Worm (Caenorhabditis elegans) whole organism, L4/young adult: ENCODE data around the gene flap-1.

Experiments
- W03F9.2 ChIP-seq: fragments of 150-350 bp; optimal IDR thresholded peaks from 2 replicates; lab custom pipeline; 2014; ENCODE audit warnings: missing biosample characterization, missing genetic modification characterization
- dao-5 ChIP-seq: sonication (generic microtip); optimal IDR thresholded peaks from 2 replicates; lab custom pipeline; 2016; ENCODE audit warnings: missing genotype, missing genetic modification characterization, moderate library complexity, missing compliant biosample characterization
- him-1 ChIP-seq: sonication (generic microtip); optimal IDR thresholded peaks from 2 replicates; lab custom pipeline; 2016; ENCODE audit warnings: missing genotype, missing genetic modification reagents, missing genetic modification characterization, missing compliant biosample characterization

Gene flap-1

DNA sequence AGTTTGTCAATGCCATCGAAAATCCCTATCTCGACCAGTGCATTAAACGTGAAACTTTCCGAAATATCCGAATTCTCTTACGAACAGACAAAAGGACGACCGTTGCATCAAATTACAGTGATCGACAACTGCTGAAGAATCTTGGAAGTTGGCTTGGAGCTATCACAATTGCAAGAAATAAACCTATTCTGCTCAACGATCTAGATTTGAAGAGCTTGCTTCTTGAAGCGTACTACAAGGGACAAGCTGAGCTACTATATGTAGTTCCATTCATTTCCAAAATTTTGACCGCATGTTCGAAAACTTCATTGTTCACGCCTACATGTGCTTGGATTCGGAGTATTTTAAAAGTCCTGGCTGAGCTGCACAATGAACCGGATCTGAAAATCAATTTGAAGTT lies 25.4 kb upstream of the flap-1 start:
- TF ChIP-seq dao-5 (tag; lab: Kevin White, UChicago), result no peak
- TF ChIP-seq W03F9.2 (tag; lab: Kevin White, UChicago), result no peak
- no peak for TF ChIP-seq him-1

DNA sequence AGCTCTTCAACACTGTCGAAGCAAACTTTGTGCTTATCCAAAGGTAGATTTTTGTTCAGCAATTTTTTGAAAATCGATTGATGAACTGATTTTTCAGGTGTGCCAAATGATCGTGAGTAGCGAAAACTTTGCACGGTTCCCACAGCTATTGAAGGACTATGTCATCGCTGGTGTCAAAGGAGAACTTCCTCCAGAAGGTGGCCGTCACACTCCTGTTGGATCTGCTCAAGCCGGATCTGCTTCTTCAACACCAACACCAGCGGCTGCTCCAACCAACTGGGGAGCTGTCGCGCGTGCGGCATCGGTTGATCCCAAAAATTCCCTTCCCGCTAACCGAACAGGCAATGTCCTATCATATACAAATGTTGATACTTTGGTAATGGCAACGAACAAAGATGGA lies 24.7 kb upstream of the flap-1 start:
- TF ChIP-seq dao-5 (tag; lab: Kevin White, UChicago) (no peak), W03F9.2 (tag; lab: Kevin White, UChicago) (no peak)

DNA sequence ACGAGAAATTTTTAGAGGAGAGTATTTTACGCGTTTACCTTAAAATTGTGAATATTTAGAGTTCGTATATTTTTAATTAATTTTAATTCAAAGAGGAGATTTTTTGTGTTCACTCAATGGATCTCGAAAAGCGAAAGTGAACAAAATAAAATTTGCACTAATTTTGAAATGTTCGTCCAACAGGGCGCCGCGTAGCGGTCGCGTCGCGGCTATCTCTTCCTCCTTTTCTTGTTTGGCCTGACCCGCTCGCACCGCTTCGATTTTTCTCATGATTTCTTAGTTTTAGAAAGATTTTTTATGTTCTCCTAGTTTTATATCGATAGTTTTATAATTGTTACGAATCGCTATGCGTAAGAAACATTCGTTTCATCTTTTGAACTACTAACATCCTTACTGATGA lies 22.8 kb upstream of the flap-1 start:
- TF ChIP-seq W03F9.2 (tag; lab: Kevin White, UChicago) (no peak), him-1 (no peak), dao-5 (tag; lab: Kevin White, UChicago) (no peak)

DNA sequence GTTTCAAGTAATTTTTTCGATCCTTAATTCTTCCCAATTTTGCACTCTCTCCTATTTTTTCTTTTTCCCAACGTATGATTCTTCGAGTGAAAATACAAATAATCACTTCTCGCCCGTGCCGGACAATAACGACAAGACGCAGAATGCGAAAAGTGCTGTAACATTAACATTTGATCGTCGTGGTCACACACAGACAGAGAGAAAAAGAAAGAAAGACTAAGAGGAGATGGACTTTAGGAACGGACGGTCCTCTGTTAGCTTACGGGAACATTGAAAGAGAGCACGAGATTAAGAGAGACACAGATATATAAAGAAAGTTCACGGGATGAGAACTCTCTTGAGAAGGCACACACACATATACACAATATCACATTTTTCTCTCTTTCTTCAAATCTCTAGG lies 19.3 kb upstream of the flap-1 start:
- TF ChIP-seq W03F9.2 (tag; lab: Kevin White, UChicago), result no peak
- TF ChIP-seq him-1, result no peak
- TF ChIP-seq dao-5 (tag; lab: Kevin White, UChicago), result no peak

DNA sequence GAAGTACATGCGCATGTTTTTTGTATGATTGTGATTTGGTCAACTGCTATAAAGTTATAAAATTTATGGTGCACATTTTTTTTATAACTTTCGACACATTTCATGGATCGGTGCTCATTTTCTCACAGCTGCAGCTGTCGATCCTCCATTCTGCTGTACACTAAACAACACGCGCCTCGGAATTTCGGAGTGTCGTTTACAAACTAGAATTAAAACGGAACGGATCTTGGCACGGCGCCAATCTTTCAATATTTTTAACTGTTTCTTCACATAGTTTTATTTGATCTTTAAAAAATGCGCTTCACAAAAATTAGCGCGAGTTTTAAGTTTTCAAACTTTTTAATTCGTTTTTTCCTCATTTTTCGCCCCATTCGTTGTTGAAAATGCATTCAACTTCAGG lies 17.8 kb upstream of the flap-1 start, which contains the start of gene let-711:
let-711 (plus strand) TSS at position 337 of the 400 bp plus-strand sequence.
- TF ChIP-seq W03F9.2 (tag; lab: Kevin White, UChicago) (no peak), dao-5 (tag; lab: Kevin White, UChicago) (no peak), him-1 (no peak)

DNA sequence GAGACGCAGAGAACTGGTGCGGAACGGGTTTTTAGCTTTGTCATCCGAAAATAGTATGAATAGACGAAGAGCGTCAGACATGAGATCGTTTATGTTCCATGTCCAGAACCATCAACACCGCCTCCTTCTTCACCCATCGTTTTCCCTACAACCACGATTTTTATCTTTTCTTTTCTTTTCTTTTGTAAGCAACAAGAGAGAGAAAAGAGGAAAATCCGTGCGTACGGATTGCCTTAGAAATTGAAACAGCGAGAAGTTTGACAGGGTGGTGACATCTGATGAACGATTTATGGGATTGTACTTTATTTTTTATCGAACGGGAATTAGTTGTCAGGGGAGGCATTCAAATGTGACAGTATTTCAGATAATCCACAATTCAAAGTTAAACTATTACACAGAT lies 17.1 kb upstream of the flap-1 start, which contains the start of gene abu-13:
abu-13 (minus strand) TSS at position 152 of the 400 bp plus-strand sequence.
- no peak for TF ChIP-seq dao-5 (tag; lab: Kevin White, UChicago)
- no peak for TF ChIP-seq W03F9.2 (tag; lab: Kevin White, UChicago)
- TF ChIP-seq him-1, result no peak

DNA sequence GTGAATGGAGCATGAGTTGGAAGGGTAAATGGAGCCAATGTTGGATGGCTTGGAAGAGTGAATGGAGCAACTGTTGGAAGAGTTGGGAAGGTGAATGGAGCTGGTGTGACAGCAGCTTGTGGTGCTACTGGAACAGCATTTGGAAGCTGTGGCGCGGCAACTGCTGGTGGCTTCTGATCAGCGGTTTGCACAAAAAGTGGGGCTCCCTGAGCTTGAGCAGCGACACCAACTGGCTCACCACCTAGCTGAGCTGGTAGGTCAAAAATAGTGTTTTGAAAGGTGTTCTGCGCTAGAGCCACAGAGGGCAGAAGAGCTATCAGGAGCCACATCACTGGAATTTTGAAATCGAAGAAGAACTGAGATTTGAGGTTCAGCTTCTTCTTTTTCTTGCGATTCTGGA lies 16.7 kb upstream of the flap-1 start:
- TF ChIP-seq dao-5 (tag; lab: Kevin White, UChicago) (no peak), him-1 (no peak), W03F9.2 (tag; lab: Kevin White, UChicago) (no peak)

- no peak for TF ChIP-seq him-1
- TF ChIP-seq dao-5 (tag; lab: Kevin White, UChicago), result no peak
- no peak for TF ChIP-seq W03F9.2 (tag; lab: Kevin White, UChicago)
These were observed 10.9 kb upstream of the flap-1 start, which contains the start of gene F57B9.3 for ce11 chrIII:6939523-6939922. TSS of gene F57B9.3 (plus strand) at chrIII:6939823.

DNA sequence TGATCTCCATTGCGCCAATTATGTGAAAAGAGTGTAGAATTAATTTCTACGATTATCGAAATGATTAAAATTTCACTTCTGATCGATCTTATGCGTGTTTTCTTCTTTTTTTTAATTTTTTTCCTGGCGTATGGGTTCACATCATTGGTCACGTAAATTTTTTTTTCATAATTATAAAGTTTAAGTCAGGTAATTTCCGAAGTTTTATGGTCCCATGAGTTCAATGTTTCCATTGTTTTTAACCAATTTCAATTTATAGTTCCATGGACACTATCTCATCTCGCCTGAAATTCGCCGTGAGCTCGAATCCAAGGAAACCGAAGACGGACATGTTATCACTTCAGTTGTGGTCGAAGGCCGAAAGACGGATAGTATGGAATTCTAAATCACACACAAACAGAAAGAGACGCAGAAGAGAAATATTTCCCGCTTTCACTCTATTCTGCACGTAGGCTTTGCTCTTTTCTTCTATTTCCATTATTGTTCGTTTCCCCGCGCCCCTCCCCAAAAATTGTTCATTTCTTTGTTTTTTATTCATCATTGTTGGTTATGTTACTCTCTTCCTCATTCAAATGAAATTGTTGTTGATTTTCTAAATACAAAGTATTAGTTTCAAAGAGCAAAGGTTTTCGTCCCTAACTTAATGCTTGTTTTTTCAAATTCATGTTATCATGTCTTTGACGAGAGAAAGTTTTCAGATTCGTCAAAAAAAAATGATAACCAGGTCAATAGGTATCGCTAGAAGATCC lies 6.8 kb upstream of the flap-1 start, which contains the start of the genes F57B9.8 and coq-2:
F57B9.8 (minus strand) TSS at position 51 of the 749 bp plus-strand sequence.
coq-2 (plus strand) TSS at position 699 of the 749 bp plus-strand sequence.
- no peak for TF ChIP-seq W03F9.2 (tag; lab: Kevin White, UChicago)
- no peak for TF ChIP-seq dao-5 (tag; lab: Kevin White, UChicago)
- no peak for TF ChIP-seq him-1

DNA sequence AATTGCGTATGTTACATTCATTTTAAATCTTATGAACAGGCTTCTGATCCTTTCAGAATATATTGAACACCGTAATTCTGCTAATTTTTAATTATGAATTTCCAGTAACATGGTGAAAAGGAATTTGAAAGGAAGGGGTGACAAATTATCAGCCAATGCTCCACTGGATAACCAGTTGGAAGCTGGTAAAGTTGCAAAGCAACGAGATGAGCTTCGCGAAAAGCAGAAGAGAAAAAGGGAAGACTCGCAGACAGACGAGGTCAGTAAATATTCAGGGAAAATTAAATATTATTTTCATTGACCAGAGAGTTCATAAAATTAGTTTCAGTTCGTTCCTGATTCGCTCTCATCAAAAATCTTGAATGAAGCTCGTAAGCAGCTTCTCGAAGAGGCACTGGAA lies 3.3 kb upstream of the flap-1 start, which contains the start of gene byn-1:
byn-1 (plus strand) TSS at position 106 of the 400 bp plus-strand sequence.
- TF ChIP-seq W03F9.2 (tag; lab: Kevin White, UChicago) (no peak), him-1 (no peak), dao-5 (tag; lab: Kevin White, UChicago) (no peak)

- TF ChIP-seq W03F9.2 (tag; lab: Kevin White, UChicago) (peak; percentile 77), dao-5 (tag; lab: Kevin White, UChicago) (no peak), him-1 (no peak)
These were observed 1.0 kb upstream of the flap-1 start, which contains the start of gene inf-1 for ce11 chrIII:6929558-6930167. TSS of gene inf-1 (plus strand) at chrIII:6930134.

- TF ChIP-seq him-1 (no peak), W03F9.2 (tag; lab: Kevin White, UChicago) (no peak), dao-5 (tag; lab: Kevin White, UChicago) (no peak)
These were observed 13.8 kb downstream of the flap-1 start for ce11 chrIII:6914840-6915239.

DNA sequence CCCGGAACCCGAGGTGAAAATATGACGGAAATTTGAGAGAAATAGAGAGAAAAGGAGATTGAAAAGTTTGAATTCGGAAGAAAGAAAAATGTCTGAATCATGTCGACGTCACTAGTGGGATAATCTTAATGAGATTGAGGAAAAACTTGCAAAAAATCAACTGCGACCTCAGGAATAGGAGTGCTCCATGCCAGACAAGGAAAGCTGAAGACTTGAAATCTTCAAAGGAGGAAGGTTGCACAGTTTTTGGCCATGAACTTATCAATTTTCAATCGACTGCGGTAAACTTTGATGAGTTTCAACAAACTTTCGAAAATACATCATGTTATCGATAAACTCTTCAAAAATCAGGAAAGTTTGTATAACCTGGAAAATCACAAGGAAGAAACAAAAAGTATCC lies 16.2 kb downstream of the flap-1 start, which contains the start of gene pdf-1:
pdf-1 (minus strand) TSS at position 101 of the 400 bp plus-strand sequence.
- TF ChIP-seq him-1 (no peak), dao-5 (tag; lab: Kevin White, UChicago) (no peak), W03F9.2 (tag; lab: Kevin White, UChicago) (no peak)

ce11 chrIII:6906409-6906808 lies 22.2 kb downstream of the flap-1 start, which contains the start of gene T07E3.2:
TSS of gene T07E3.2 (plus strand) at chrIII:6906709.
- TF ChIP-seq him-1, result no peak
- TF ChIP-seq dao-5 (tag; lab: Kevin White, UChicago), result no peak
- TF ChIP-seq W03F9.2 (tag; lab: Kevin White, UChicago), result no peak
